Worm (Caenorhabditis elegans) whole organism, L4 larva: ENCODE measurements around the gene spop-1.

Experiments used
- F37D6.2 ChIP-seq: sonication (generic microtip); optimal IDR thresholded peaks from 2 replicates; lab custom pipeline; 2016; ENCODE audit warnings: mild to moderate bottlenecking, missing genetic modification characterization, missing compliant biosample characterization
- R02D3.7 ChIP-seq: fragments of 150-350 bp; sonication (generic microtip); optimal IDR thresholded peaks from 3 replicates; lab custom pipeline; 2014; ENCODE audit warnings: missing biosample characterization, missing genetic modification characterization
- T26A8.4 ChIP-seq: fragments of 200-800 bp; sonication (Bioruptor generic); IDR thresholded peaks from 2 replicates; pipeline ENCODE4 v1.3.6; 2022; ENCODE audit warnings: missing genetic modification characterization, missing compliant biosample characterization
- Y48G9A.11 ChIP-seq: fragments of 200-800 bp; sonication (Bioruptor generic); IDR thresholded peaks from 2 replicates; pipeline ENCODE4 v1.3.6; 2022; ENCODE audit warnings: missing genetic modification reagents, missing genetic modification characterization, missing compliant biosample characterization
- aha-1 ChIP-seq: fragments of 150-350 bp; peaks from one replicate; lab custom pipeline; 2014; ENCODE audit warnings: missing biosample characterization, missing genetic modification characterization
- aly-2 ChIP-seq: sonication (generic microtip); optimal IDR thresholded peaks from 2 replicates; lab custom pipeline; 2018; ENCODE audit warnings: missing biosample characterization, missing genetic modification characterization
- arid-1 ChIP-seq: fragments of 200-800 bp; sonication (Bioruptor generic); conservative IDR thresholded peaks from 2 replicates; pipeline ENCODE4 v1.3.6; 2022; ENCODE audit warnings: missing genetic modification reagents, missing genetic modification characterization, missing compliant biosample characterization
- attf-4 ChIP-seq: sonication (generic microtip); optimal IDR thresholded peaks from 3 replicates; lab custom pipeline; 2017; ENCODE audit warnings: missing biosample characterization, missing genetic modification characterization
- ceh-20 ChIP-seq: fragments of 200-800 bp; sonication (Bioruptor generic); IDR thresholded peaks from 2 replicates; pipeline ENCODE4 v1.3.6; 2022; ENCODE audit warnings: missing genetic modification reagents, missing genetic modification characterization, missing compliant biosample characterization
- ceh-32 ChIP-seq: sonication (generic microtip); optimal IDR thresholded peaks from 2 replicates; lab custom pipeline; 2016; ENCODE audit warnings: mild to moderate bottlenecking, missing genetic modification characterization, missing compliant biosample characterization; ENCODE audit not compliant: poor library complexity
- ceh-62 ChIP-seq: sonication (generic microtip); optimal IDR thresholded peaks from 2 replicates; lab custom pipeline; 2017; ENCODE audit warnings: missing biosample characterization, missing genetic modification characterization
- ceh-82 ChIP-seq: sonication (generic microtip); optimal IDR thresholded peaks from 2 replicates; lab custom pipeline; 2017; ENCODE audit warnings: missing biosample characterization, missing genetic modification characterization
- ces-1 ChIP-seq: fragments of 150-350 bp; sonication (generic microtip); optimal IDR thresholded peaks from 4 replicates; lab custom pipeline; 2014; ENCODE audit warnings: missing biosample characterization, missing genetic modification reagents, missing genetic modification characterization
- daf-16 ChIP-seq, 3 experiments: sonication (generic microtip); optimal IDR thresholded peaks; 2 replicates each; lab custom pipeline; 2016 to 2017; ENCODE audit warnings: missing genetic modification characterization in 3 of 3, missing genetic modification reagents in 3 of 3, mild to moderate bottlenecking in 2 of 3, missing compliant biosample characterization in 2 of 3, missing biosample characterization in 1 of 3, moderate library complexity in 1 of 3
- daf-19 ChIP-seq: fragments of 200-800 bp; sonication (Bioruptor generic); conservative IDR thresholded peaks from 2 replicates; pipeline ENCODE4 v1.3.6; 2022; ENCODE audit warnings: missing genetic modification characterization, missing compliant biosample characterization
- dmd-8 ChIP-seq: fragments of 200-800 bp; sonication (Bioruptor generic); IDR thresholded peaks from 2 replicates; pipeline ENCODE4 v1.3.6; 2022; ENCODE audit warnings: missing genetic modification characterization, missing compliant biosample characterization
- dmd-9 ChIP-seq: fragments of 200-800 bp; sonication (Bioruptor generic); IDR thresholded peaks from 2 replicates; pipeline ENCODE4 v1.3.6; 2022; ENCODE audit warnings: missing genetic modification reagents, missing genetic modification characterization, missing compliant biosample characterization
- dpl-1 ChIP-seq: fragments of 150-350 bp; optimal IDR thresholded peaks from 2 replicates; lab custom pipeline; 2014; ENCODE audit warnings: missing biosample characterization, missing genetic modification reagents, missing genetic modification characterization
- dve-1 ChIP-seq: sonication (generic microtip); optimal IDR thresholded peaks from 2 replicates; lab custom pipeline; 2017; ENCODE audit warnings: antibody characterized with exemption, mild to moderate bottlenecking, missing genetic modification characterization, missing compliant biosample characterization; ENCODE audit not compliant: insufficient read depth
- egl-43 ChIP-seq: fragments of 200-800 bp; sonication (Bioruptor generic); IDR thresholded peaks from 2 replicates; pipeline ENCODE4 v1.3.6; 2022; ENCODE audit warnings: missing genetic modification reagents, missing genetic modification characterization, missing compliant biosample characterization
- fos-1 ChIP-seq: fragments of 150-350 bp; optimal IDR thresholded peaks from 2 replicates; lab custom pipeline; 2014; ENCODE audit warnings: missing biosample characterization, missing genetic modification characterization
- hlh-11 ChIP-seq: fragments of 200-800 bp; sonication (Bioruptor generic); optimal IDR thresholded peaks from 2 replicates; lab custom pipeline; 2018; ENCODE audit warnings: mild to moderate bottlenecking, missing genetic modification characterization, missing compliant biosample characterization
- hmg-1.1 ChIP-seq: fragments of 200-800 bp; sonication (Bioruptor generic); IDR thresholded peaks from 2 replicates; pipeline ENCODE4 v1.3.6; 2022; ENCODE audit warnings: missing genetic modification reagents, missing genetic modification characterization, missing compliant biosample characterization
- lim-7 ChIP-seq: fragments of 200-800 bp; sonication (Bioruptor generic); IDR thresholded peaks from 2 replicates; pipeline ENCODE4 v1.3.6; 2022; ENCODE audit warnings: missing genetic modification characterization, missing compliant biosample characterization
- lin-13 ChIP-seq: fragments of 150-350 bp; optimal IDR thresholded peaks from 2 replicates; lab custom pipeline; 2014; ENCODE audit warnings: missing biosample characterization, missing genetic modification reagents, missing genetic modification characterization
- lir-3 ChIP-seq: sonication (generic microtip); optimal IDR thresholded peaks from 2 replicates; lab custom pipeline; 2016; ENCODE audit warnings: mild to moderate bottlenecking, missing genetic modification characterization, missing compliant biosample characterization
- lsy-2 ChIP-seq, 2 experiments: fragments of 150-350 bp in 1 of 2; sonication (generic microtip) in 1 of 2; optimal IDR thresholded peaks; 2 replicates each; lab custom pipeline; 2014 to 2017; ENCODE audit warnings: missing biosample characterization in 2 of 2, missing genetic modification characterization in 2 of 2
- mxl-3 ChIP-seq: fragments of 200-800 bp; sonication (Bioruptor generic); optimal IDR thresholded peaks from 2 replicates; lab custom pipeline; 2018; ENCODE audit warnings: mild to moderate bottlenecking, missing genetic modification characterization, missing compliant biosample characterization
- nhr-102 ChIP-seq: sonication (generic microtip); optimal IDR thresholded peaks from 2 replicates; lab custom pipeline; 2016; ENCODE audit warnings: mild to moderate bottlenecking, missing genetic modification characterization, moderate library complexity, missing compliant biosample characterization
- nhr-111 ChIP-seq: fragments of 200-800 bp; sonication (Bioruptor generic); optimal IDR thresholded peaks from 2 replicates; lab custom pipeline; 2018; ENCODE audit warnings: mild to moderate bottlenecking, missing genetic modification characterization, missing compliant biosample characterization
- nhr-28 ChIP-seq: fragments of 150-350 bp; optimal IDR thresholded peaks from 2 replicates; lab custom pipeline; 2014; ENCODE audit warnings: missing biosample characterization, missing genetic modification characterization
- nhr-6 ChIP-seq: fragments of 150-350 bp; optimal IDR thresholded peaks from 2 replicates; lab custom pipeline; 2014; ENCODE audit warnings: missing biosample characterization, missing genetic modification characterization
- nhr-77 ChIP-seq: fragments of 150-350 bp; optimal IDR thresholded peaks from 2 replicates; lab custom pipeline; 2014; ENCODE audit warnings: missing biosample characterization, missing genetic modification characterization
- rbr-2 ChIP-seq: sonication (generic microtip); optimal IDR thresholded peaks from 2 replicates; lab custom pipeline; 2016; ENCODE audit warnings: missing genotype, missing genetic modification characterization, missing compliant biosample characterization
- saeg-2 ChIP-seq: fragments of 200-800 bp; sonication (Bioruptor generic); IDR thresholded peaks from 2 replicates; pipeline ENCODE4 v1.3.6; 2022; ENCODE audit warnings: missing genetic modification reagents, missing genetic modification characterization, missing compliant biosample characterization
- set-16 ChIP-seq: fragments of 200-800 bp; sonication (Bioruptor generic); IDR thresholded peaks from 2 replicates; pipeline ENCODE4 v1.3.6; 2022; ENCODE audit warnings: missing genetic modification reagents, missing genetic modification characterization, missing compliant biosample characterization
- skn-1 ChIP-seq: fragments of 150-350 bp; optimal IDR thresholded peaks from 2 replicates; lab custom pipeline; 2014; ENCODE audit warnings: missing biosample characterization, missing genetic modification characterization
- snpc-1.2 ChIP-seq: fragments of 200-800 bp; sonication (Bioruptor generic); IDR thresholded peaks from 2 replicates; pipeline ENCODE4 v1.3.6; 2022; ENCODE audit warnings: missing genetic modification reagents, missing genetic modification characterization, missing compliant biosample characterization
- snpc-4 ChIP-seq: fragments of 150-350 bp; optimal IDR thresholded peaks from 2 replicates; lab custom pipeline; 2014; ENCODE audit warnings: missing biosample characterization, missing genetic modification characterization
- spr-3 ChIP-seq: fragments of 200-800 bp; sonication (Bioruptor generic); optimal IDR thresholded peaks from 2 replicates; lab custom pipeline; 2018; ENCODE audit warnings: mild to moderate bottlenecking, missing genetic modification characterization, missing compliant biosample characterization
- tra-1 ChIP-seq: fragments of 200-800 bp; sonication (Bioruptor generic); IDR thresholded peaks from 2 replicates; pipeline ENCODE4 v1.3.6; 2022; ENCODE audit warnings: missing genetic modification reagents, missing genetic modification characterization, missing compliant biosample characterization
- unc-39 ChIP-seq: sonication (generic microtip); optimal IDR thresholded peaks from 2 replicates; lab custom pipeline; 2017; ENCODE audit warnings: missing biosample characterization, missing genetic modification characterization
- unc-62 ChIP-seq, 3 experiments: fragments of 150-350 bp in 1 of 3; sonication (generic microtip); optimal IDR thresholded peaks in 2 of 3; peaks in 1 of 3; 1 replicate in 1 of 3; 2 replicates in 2 of 3; lab custom pipeline; 2014 to 2017; ENCODE audit warnings: missing biosample characterization in 3 of 3, missing genetic modification characterization in 3 of 3, missing genetic modification reagents in 3 of 3, missing genotype in 1 of 3
- vab-7 ChIP-seq: fragments of 200-800 bp; sonication (Bioruptor generic); IDR thresholded peaks from 2 replicates; pipeline ENCODE4 v1.3.6; 2022; ENCODE audit warnings: missing genetic modification reagents, missing genetic modification characterization, missing compliant biosample characterization

The spop-1 gene

ce11 chrIII:10132495-10133450, 34.9 kb upstream of the spop-1 start (continued):
- TF ChIP-seq T26A8.4 (GFP tag; lab: Robert Waterston, UW) (no peak), Y48G9A.11 (GFP tag; lab: Robert Waterston, UW) (no peak), rbr-2 (tag; lab: Kevin White, UChicago) (no peak), nhr-111 (no peak), unc-39 (tag; lab: Kevin White, UChicago) (no peak), ceh-82 (tag; lab: Kevin White, UChicago) (no peak), hmg-1.1 (no peak)

DNA sequence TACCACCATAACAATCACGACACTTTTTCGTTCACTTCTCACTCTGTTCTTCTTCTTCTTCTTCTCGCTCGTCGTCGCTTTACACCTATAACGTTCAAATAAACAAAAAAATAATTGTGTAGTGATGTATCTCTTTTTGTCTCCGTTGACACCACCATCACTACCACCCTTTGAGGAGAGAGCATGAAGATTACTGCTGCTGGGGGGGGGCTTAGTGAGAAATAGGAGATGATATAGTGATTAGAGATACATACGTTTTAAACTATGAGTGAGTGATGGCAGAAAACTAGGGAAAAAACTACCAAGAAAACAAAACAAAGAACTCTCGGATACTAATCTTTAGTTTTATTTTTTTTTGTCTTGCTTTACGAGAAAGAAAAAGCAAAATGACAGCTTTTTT, 28.5 kb upstream of the spop-1 start:
- TF ChIP-seq lsy-2 (tag; optimal IDR thresholded peaks at IDR 0.05; lab: Kevin White, UChicago) (peak in 1 of 2 experiments; percentile 23), nhr-77 (no peak), set-16 (GFP tag; lab: Robert Waterston, UW) (no peak), tra-1 (GFP tag; lab: Robert Waterston, UW) (0 out of 2 replicates have a peak, but pooled peaks have one; percentile 28), aha-1 (tag; lab: Kevin White, UChicago) (peak; percentile 11), dve-1 (tag; lab: Kevin White, UChicago) (peak; percentile 20), hlh-11 (tag; lab: Kevin White, UChicago) (peak; percentile 10), nhr-28 (peak; percentile 33), fos-1 (tag; lab: Kevin White, UChicago) (no peak), daf-16 (GFP tag; optimal IDR thresholded peaks at IDR 0.05; lab: Kevin White, UChicago) (peak in 1 of 2 experiments; percentile 51), daf-16 (tag; optimal IDR thresholded peaks at IDR 0.05; lab: Kevin White, UChicago) (peak; percentile 1), aly-2 (tag; lab: Kevin White, UChicago) (no peak)

DNA sequence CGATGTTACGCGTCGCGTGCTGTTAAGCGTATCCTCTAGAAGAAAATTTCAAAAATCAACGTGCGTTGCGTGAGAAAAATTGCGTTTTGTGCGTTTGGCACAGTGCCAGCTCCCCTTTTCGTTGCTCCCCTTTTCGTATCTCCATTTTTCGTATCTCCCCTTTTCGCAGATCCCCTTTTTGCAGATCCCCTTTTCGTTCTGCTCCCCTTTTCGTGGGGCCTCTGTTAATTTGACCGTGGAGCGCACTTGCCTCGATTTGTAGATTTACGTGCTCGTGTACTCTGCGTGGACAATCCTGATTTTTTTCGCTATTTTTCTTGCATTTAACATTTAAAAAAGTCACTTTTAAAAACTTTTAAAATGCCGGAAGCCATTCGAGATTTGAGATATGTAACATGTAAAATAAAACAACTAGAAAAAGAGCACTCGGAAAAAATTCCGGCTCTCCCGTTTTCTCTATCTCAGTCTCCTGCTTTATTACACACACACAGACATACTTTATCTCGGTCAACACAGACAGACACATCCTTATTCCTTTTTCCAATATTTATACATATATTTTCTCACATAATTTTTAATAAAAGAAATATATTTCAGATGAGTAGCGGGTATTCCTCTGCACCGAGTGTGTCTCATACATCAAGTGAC, 25.8 kb upstream of the spop-1 start, which contains the start of gene ttll-4:
Gene ttll-4, plus strand, starts transcription at position 598 of the 648 bp plus-strand sequence.
- peak; percentile 20 for TF ChIP-seq dpl-1 (GFP tag; lab: Kevin White, UChicago)
- TF ChIP-seq attf-4 (tag; lab: Kevin White, UChicago): no peak
- no peak for TF ChIP-seq aly-2 (tag; lab: Kevin White, UChicago)
- no peak for TF ChIP-seq mxl-3 (GFP tag; lab: Kevin White, UChicago)
- no peak for TF ChIP-seq lim-7 (GFP tag; lab: Robert Waterston, UW)
- peak; percentile 72 for TF ChIP-seq dmd-9
- TF ChIP-seq ceh-82 (tag; lab: Kevin White, UChicago): no peak
- TF ChIP-seq lir-3: no peak
- peak; percentile 22 for TF ChIP-seq lin-13
- no peak for TF ChIP-seq ceh-32 (tag; lab: Kevin White, UChicago)
- TF ChIP-seq arid-1 (GFP tag; lab: Robert Waterston, UW): no peak
- TF ChIP-seq nhr-6 (tag; lab: Kevin White, UChicago): no peak
- TF ChIP-seq ceh-62 (tag; lab: Kevin White, UChicago): no peak
- TF ChIP-seq dmd-8 (GFP tag; lab: Robert Waterston, UW): no peak
- no peak for TF ChIP-seq unc-62 (GFP tag; optimal IDR thresholded peaks at IDR 0.05 in 1 of 2; lab: Kevin White, UChicago)
- TF ChIP-seq unc-62 (tag; optimal IDR thresholded peaks at IDR 0.05; lab: Kevin White, UChicago): no peak
- no peak for TF ChIP-seq snpc-4 (tag; lab: Kevin White, UChicago)
- TF ChIP-seq spr-3 (GFP tag; lab: Kevin White, UChicago): no peak
- no peak for TF ChIP-seq nhr-102 (tag; lab: Kevin White, UChicago)
- peak; percentile 55 for TF ChIP-seq ceh-20 (GFP tag; lab: Robert Waterston, UW)
- TF ChIP-seq vab-7 (GFP tag; lab: Robert Waterston, UW): peak; percentile 87
- no peak for TF ChIP-seq daf-19 (GFP tag; lab: Robert Waterston, UW)
- TF ChIP-seq F37D6.2 (tag; lab: Kevin White, UChicago): no peak
- no peak for TF ChIP-seq dve-1 (tag; lab: Kevin White, UChicago)
- TF ChIP-seq ces-1 (GFP tag; lab: Kevin White, UChicago): no peak
- TF ChIP-seq R02D3.7 (tag; lab: Kevin White, UChicago): peak; percentile 40
- TF ChIP-seq saeg-2 (GFP tag; lab: Robert Waterston, UW): no peak
- no peak for TF ChIP-seq skn-1 (tag; lab: Kevin White, UChicago)
- no peak for TF ChIP-seq nhr-28
- TF ChIP-seq snpc-1.2 (GFP tag; lab: Robert Waterston, UW): no peak
- TF ChIP-seq egl-43: peak; percentile 37; the same call in 1 of the 2 replicates
